Fruit fly (Drosophila melanogaster) whole organism, embryonic: ENCODE results near the gene CG31627.

ENCODE experiments used
- B-H1 ChIP-seq: fragments of 200-800 bp; sonication (Bioruptor generic); IDR thresholded peaks from 3 replicates; pipeline ENCODE4 v1.3.6; 2022; ENCODE audit warnings: missing biosample characterization, missing genetic modification characterization
- BEAF-32 ChIP-seq: fragments of 200-800 bp; sonication (Bioruptor generic); optimal IDR thresholded peaks from 3 replicates; lab custom pipeline; 2017; ENCODE audit warnings: missing biosample characterization, missing genetic modification characterization, mild to moderate bottlenecking, moderate library complexity, missing genetic modification reagents
- Bteb2 ChIP-seq: fragments of 200-800 bp; sonication (Bioruptor generic); optimal IDR thresholded peaks from 2 replicates; lab custom pipeline; 2016; ENCODE audit warnings: missing biosample characterization, missing genetic modification characterization
- CG1024 ChIP-seq: fragments of 200-800 bp; sonication (Bioruptor generic); IDR thresholded peaks from 2 replicates; pipeline ENCODE4 v1.3.6; 2022; ENCODE audit warnings: missing biosample characterization, missing genetic modification characterization
- CG10462 ChIP-seq: fragments of 200-800 bp; sonication (Bioruptor generic); optimal IDR thresholded peaks from 2 replicates; lab custom pipeline; 2016; ENCODE audit warnings: missing biosample characterization, missing genetic modification characterization
- CG10959 ChIP-seq: fragments of 200-800 bp; sonication (Bioruptor generic); IDR thresholded peaks from 2 replicates; pipeline ENCODE4 v1.3.6; 2022; ENCODE audit warnings: missing biosample characterization, missing genetic modification characterization
- CG11247 ChIP-seq: fragments of 200-800 bp; sonication (Bioruptor generic); IDR thresholded peaks from 2 replicates; pipeline ENCODE4 v1.3.6; 2022; ENCODE audit warnings: missing biosample characterization, missing genetic modification characterization
- CG12391 ChIP-seq: fragments of 200-800 bp; sonication (Bioruptor generic); optimal IDR thresholded peaks from 3 replicates; lab custom pipeline; 2018; ENCODE audit warnings: missing biosample characterization, mild to moderate bottlenecking, missing genetic modification characterization, moderate library complexity
- CG12659 ChIP-seq: fragments of 200-800 bp; sonication (Bioruptor generic); optimal IDR thresholded peaks from 3 replicates; lab custom pipeline; 2017; ENCODE audit warnings: mild to moderate bottlenecking, missing biosample characterization, missing genetic modification reagents, missing genetic modification characterization
- CG13123 ChIP-seq: fragments of 200-800 bp; sonication (Bioruptor generic); optimal IDR thresholded peaks from 2 replicates; lab custom pipeline; 2016; ENCODE audit warnings: missing biosample characterization, missing genetic modification characterization
- CG13624 ChIP-seq: fragments of 200-800 bp; sonication (Bioruptor generic); optimal IDR thresholded peaks from 2 replicates; lab custom pipeline; 2016; ENCODE audit warnings: missing biosample characterization, missing genetic modification characterization
- CG14860 ChIP-seq: fragments of 200-800 bp; sonication (Bioruptor generic); IDR thresholded peaks from 3 replicates; pipeline ENCODE4 v1.3.6; 2022; ENCODE audit warnings: missing biosample characterization, missing genetic modification characterization; ENCODE audit not compliant: partially characterized antibody
- CG1529 ChIP-seq: fragments of 200-800 bp; sonication (Bioruptor generic); optimal IDR thresholded peaks from 3 replicates; lab custom pipeline; 2018; ENCODE audit warnings: missing biosample characterization, missing genetic modification characterization
- CG17359 ChIP-seq: fragments of 200-800 bp; sonication (Bioruptor generic); optimal IDR thresholded peaks from 3 replicates; lab custom pipeline; 2018; ENCODE audit warnings: missing biosample characterization, mild to moderate bottlenecking, missing genetic modification characterization, moderate library complexity
- CG18262 ChIP-seq: fragments of 200-800 bp; optimal IDR thresholded peaks from 3 replicates; lab custom pipeline; 2019; ENCODE audit warnings: missing biosample characterization, mild to moderate bottlenecking, missing genetic modification characterization, moderate library complexity
- CG2129 ChIP-seq: fragments of 200-800 bp; sonication (Bioruptor generic); IDR thresholded peaks from 2 replicates; pipeline ENCODE4 v1.3.6; 2022; ENCODE audit warnings: missing biosample characterization, missing genetic modification characterization; ENCODE audit not compliant: partially characterized antibody
- CG31388 ChIP-seq: fragments of 200-800 bp; sonication (Bioruptor generic); optimal IDR thresholded peaks from 2 replicates; lab custom pipeline; 2016; ENCODE audit warnings: missing biosample characterization, missing genetic modification characterization
- CG33213 ChIP-seq: fragments of 200-800 bp; sonication (Bioruptor generic); optimal IDR thresholded peaks from 3 replicates; lab custom pipeline; 2016; ENCODE audit warnings: missing biosample characterization, missing genetic modification characterization
- CG3726 ChIP-seq: fragments of 200-800 bp; sonication (Bioruptor generic); IDR thresholded peaks from 3 replicates; pipeline ENCODE4, ENCODE4 v1.3.6; 2022; ENCODE audit warnings: missing biosample characterization, missing genetic modification characterization
- CG4854 ChIP-seq: fragments of 200-800 bp; sonication (Bioruptor generic); optimal IDR thresholded peaks from 2 replicates; lab custom pipeline; 2016; ENCODE audit warnings: missing biosample characterization, missing genetic modification characterization, inconsistent platforms
- CG9609 ChIP-seq: fragments of 200-800 bp; sonication (Bioruptor generic); optimal IDR thresholded peaks from 3 replicates; lab custom pipeline; 2016; ENCODE audit warnings: missing biosample characterization, missing genetic modification characterization
- Deaf1 ChIP-seq: fragments of 200-800 bp; optimal IDR thresholded peaks from 3 replicates; lab custom pipeline; 2019; ENCODE audit warnings: missing biosample characterization, mild to moderate bottlenecking, missing genetic modification characterization, moderate library complexity
- Drgx ChIP-seq: fragments of 200-800 bp; sonication (Bioruptor generic); IDR thresholded peaks from 2 replicates; pipeline ENCODE4 v1.3.6; 2022; ENCODE audit warnings: missing biosample characterization, missing genetic modification characterization
- HHEX ChIP-seq: fragments of 200-800 bp; sonication (Bioruptor generic); optimal IDR thresholded peaks from 3 replicates; lab custom pipeline; 2017; ENCODE audit warnings: missing biosample characterization, mild to moderate bottlenecking, missing genetic modification characterization, missing genetic modification reagents
- HLH4C ChIP-seq: fragments of 200-800 bp; sonication (Bioruptor generic); IDR thresholded peaks from 3 replicates; pipeline ENCODE4 v1.3.6; 2022; ENCODE audit warnings: missing biosample characterization, missing genetic modification characterization; ENCODE audit not compliant: partially characterized antibody
- Kr ChIP-seq: fragments of 200-800 bp; sonication (Bioruptor generic); optimal IDR thresholded peaks from 2 replicates; lab custom pipeline; 2017; ENCODE audit warnings: missing biosample characterization, mild to moderate bottlenecking, missing genetic modification characterization
- MESR4 ChIP-seq: fragments of 200-800 bp; sonication (Bioruptor generic); optimal IDR thresholded peaks from 2 replicates; lab custom pipeline; 2018; ENCODE audit warnings: missing biosample characterization, mild to moderate bottlenecking, missing genetic modification characterization, moderate library complexity
- Max ChIP-seq: fragments of 200-800 bp; sonication (Bioruptor generic); optimal IDR thresholded peaks from 2 replicates; lab custom pipeline; 2016; ENCODE audit warnings: missing biosample characterization, mild to moderate bottlenecking, missing genetic modification characterization
- NK7.1 ChIP-seq: fragments of 200-800 bp; sonication (Bioruptor generic); optimal IDR thresholded peaks from 3 replicates; lab custom pipeline; 2016; ENCODE audit warnings: missing biosample characterization, missing genetic modification characterization
- Nf-YB ChIP-seq: fragments of 200-800 bp; sonication (Bioruptor generic); optimal IDR thresholded peaks from 3 replicates; lab custom pipeline; 2019; ENCODE audit warnings: missing biosample characterization, mild to moderate bottlenecking, missing genetic modification characterization, moderate library complexity
- Scr ChIP-seq: fragments of 200-800 bp; sonication (Bioruptor generic); IDR thresholded peaks from 2 replicates; pipeline ENCODE4 v1.3.6; 2022; ENCODE audit warnings: missing biosample characterization, missing genetic modification characterization; ENCODE audit not compliant: partially characterized antibody
- Sin3A ChIP-seq: fragments of >200 bp; optimal IDR thresholded peaks from 2 replicates; lab custom pipeline; 2018
- Sry-β ChIP-seq: fragments of 200-800 bp; sonication (Bioruptor generic); optimal IDR thresholded peaks from 2 replicates; lab custom pipeline; 2018; ENCODE audit warnings: missing biosample characterization, mild to moderate bottlenecking, missing genetic modification characterization, moderate library complexity
- Tbp ChIP-seq: fragments of >200 bp; optimal IDR thresholded peaks from 2 replicates; lab custom pipeline; 2018; ENCODE audit warnings: missing biosample characterization, missing genetic modification characterization
- al ChIP-seq: fragments of 200-800 bp; sonication (Bioruptor generic); IDR thresholded peaks from 2 replicates; pipeline ENCODE4 v1.3.6; 2022; ENCODE audit warnings: missing biosample characterization, missing genetic modification characterization
- br ChIP-seq: fragments of >200 bp; optimal IDR thresholded peaks from 2 replicates; lab custom pipeline; 2017
- dmrt11E ChIP-seq: fragments of 200-800 bp; sonication (Bioruptor generic); optimal IDR thresholded peaks from 3 replicates; lab custom pipeline; 2018; ENCODE audit warnings: missing biosample characterization, mild to moderate bottlenecking, missing genetic modification characterization, moderate library complexity
- fd3F ChIP-seq: fragments of 200-800 bp; sonication (Bioruptor generic); optimal IDR thresholded peaks from 2 replicates; lab custom pipeline; 2018; ENCODE audit warnings: missing biosample characterization, mild to moderate bottlenecking, missing genetic modification characterization, moderate library complexity
- gsb ChIP-seq: fragments of 200-800 bp; sonication (Bioruptor generic); IDR thresholded peaks from 2 replicates; pipeline ENCODE4 v1.3.6; 2022; ENCODE audit warnings: missing biosample characterization, missing genetic modification characterization
- gsb-n ChIP-seq: fragments of 200-800 bp; sonication (Bioruptor generic); optimal IDR thresholded peaks from 3 replicates; lab custom pipeline; 2018; ENCODE audit warnings: missing biosample characterization, mild to moderate bottlenecking, missing genetic modification characterization
- inv ChIP-seq: fragments of 200-800 bp; sonication (Bioruptor generic); IDR thresholded peaks from 2 replicates; pipeline ENCODE4 v1.3.6; 2022; ENCODE audit warnings: missing biosample characterization, missing genetic modification characterization; ENCODE audit not compliant: partially characterized antibody
- kah ChIP-seq: fragments of 200-800 bp; sonication (Bioruptor generic); optimal IDR thresholded peaks from 2 replicates; lab custom pipeline; 2018; ENCODE audit warnings: missing biosample characterization, mild to moderate bottlenecking, missing genetic modification characterization
- lilli ChIP-seq: fragments of 200-800 bp; sonication (Bioruptor generic); optimal IDR thresholded peaks from 3 replicates; lab custom pipeline; 2016; ENCODE audit warnings: missing biosample characterization, missing genetic modification characterization
- nau ChIP-seq: fragments of 200-800 bp; sonication (Bioruptor generic); optimal IDR thresholded peaks from 3 replicates; lab custom pipeline; 2017; ENCODE audit warnings: missing biosample characterization, mild to moderate bottlenecking, missing genetic modification characterization, missing genetic modification reagents
- org-1 ChIP-seq: fragments of 200-800 bp; sonication (Bioruptor generic); optimal IDR thresholded peaks from 2 replicates; lab custom pipeline; 2017; ENCODE audit warnings: missing biosample characterization, missing genetic modification characterization
- pb ChIP-seq: fragments of 200-800 bp; sonication (Bioruptor generic); optimal IDR thresholded peaks from 3 replicates; lab custom pipeline; 2016; ENCODE audit warnings: missing biosample characterization, missing genetic modification characterization
- sob ChIP-seq: fragments of 200-800 bp; sonication (Bioruptor generic); IDR thresholded peaks from 2 replicates; pipeline ENCODE4 v1.3.6; 2022; ENCODE audit warnings: missing biosample characterization, missing genetic modification characterization
- sug ChIP-seq: fragments of 200-800 bp; optimal IDR thresholded peaks from 2 replicates; lab custom pipeline; 2019; ENCODE audit warnings: missing biosample characterization, mild to moderate bottlenecking, missing genetic modification characterization, moderate library complexity
- tgo ChIP-seq: fragments of 200-800 bp; sonication (Bioruptor generic); IDR thresholded peaks from 3 replicates; pipeline ENCODE4 v1.3.6; 2022; ENCODE audit warnings: missing biosample characterization, missing genetic modification characterization
- twi ChIP-seq: fragments of 200-800 bp; optimal IDR thresholded peaks from 2 replicates; lab custom pipeline; 2019; ENCODE audit warnings: missing biosample characterization, mild to moderate bottlenecking, missing genetic modification characterization, moderate library complexity
- zen ChIP-seq: fragments of 200-800 bp; sonication (Bioruptor generic); optimal IDR thresholded peaks from 3 replicates; lab custom pipeline; 2018; ENCODE audit warnings: missing biosample characterization, mild to moderate bottlenecking, missing genetic modification characterization, moderate library complexity
- zen2 ChIP-seq: fragments of 200-800 bp; sonication (Bioruptor generic); IDR thresholded peaks from 3 replicates; pipeline ENCODE4 v1.3.6; 2022; ENCODE audit warnings: missing biosample characterization, missing genetic modification characterization; ENCODE audit not compliant: partially characterized antibody

Gene CG31627

dm6 chr2L:21221114-21221578 is 48.1 kb downstream of the CG31627 start, which contains the start of gene CG8677 (continued):
- TF ChIP-seq Bteb2 (GFP tag; lab: Kevin White, UChicago) (no peak), CG2129 (GFP tag; lab: Robert Waterston, UW) (no peak), gsb (GFP tag; lab: Robert Waterston, UW) (no peak), Scr (no peak; the same call in 1 of the 2 replicates), Kr (no peak), BEAF-32 (GFP tag; lab: Kevin White, UChicago) (peak; percentile 48), CG31388 (GFP tag; lab: Kevin White, UChicago) (no peak), fd3F (no peak), Nf-YB (GFP tag; lab: Kevin White, UChicago) (no peak), CG18262 (tag; lab: Kevin White, UChicago) (no peak), CG4854 (no peak), twi (tag; lab: Kevin White, UChicago) (no peak), tgo (GFP tag; lab: Robert Waterston, UW) (no peak), lilli (no peak), CG10959 (GFP tag; lab: Robert Waterston, UW) (no peak), zen2 (GFP tag; lab: Robert Waterston, UW) (no peak), al (GFP tag; lab: Robert Waterston, UW) (no peak), pb (no peak), gsb-n (no peak), CG9609 (no peak), HLH4C (GFP tag; lab: Robert Waterston, UW) (peak; percentile 42; the same call in 1 of the 3 replicates), HHEX (GFP tag; lab: Kevin White, UChicago) (no peak), B-H1 (GFP tag; lab: Robert Waterston, UW) (no peak), Deaf1 (tag; lab: Kevin White, UChicago) (no peak), nau (GFP tag; lab: Kevin White, UChicago) (no peak), CG12659 (GFP tag; lab: Kevin White, UChicago) (peak; percentile 71), CG33213 (GFP tag; lab: Kevin White, UChicago) (peak; percentile 81), Sin3A (lab: Kevin White, UChicago) (peak; percentile 54), CG13624 (GFP tag; lab: Kevin White, UChicago) (no peak), zen (tag; lab: Kevin White, UChicago) (no peak), CG3726 (no peak), CG10462 (GFP tag; lab: Kevin White, UChicago) (no peak), CG14860 (GFP tag; lab: Robert Waterston, UW) (no peak), br (lab: Kevin White, UChicago) (no peak), CG1024 (no peak), NK7.1 (GFP tag; lab: Kevin White, UChicago) (no peak), Tbp (GFP tag; lab: Kevin White, UChicago) (no peak), Drgx (no peak), MESR4 (GFP tag; lab: Kevin White, UChicago) (peak; percentile 93), Sry-β (GFP tag; lab: Kevin White, UChicago) (no peak), CG12391 (tag; lab: Kevin White, UChicago) (peak; percentile 51), org-1 (GFP tag; lab: Kevin White, UChicago) (no peak), CG1529 (GFP tag; lab: Kevin White, UChicago) (no peak), CG11247 (GFP tag; lab: Robert Waterston, UW) (no peak), kah (GFP tag; lab: Kevin White, UChicago) (no peak), CG13123 (GFP tag; lab: Kevin White, UChicago) (no peak), sug (tag; lab: Kevin White, UChicago) (no peak), dmrt11E (tag; lab: Kevin White, UChicago) (no peak), sob (no peak), Max (no peak), CG17359 (tag; lab: Kevin White, UChicago) (no peak), inv (no peak)
